Worm (Caenorhabditis elegans) whole organism, late embryonic: ENCODE measurements around the gene ssl-1.

Source experiments
- F13H6.1 ChIP-seq: sonication (generic microtip); optimal IDR thresholded peaks from 2 replicates; lab custom pipeline; 2016; ENCODE audit warnings: missing genetic modification characterization, missing compliant biosample characterization
- K09A11.1 ChIP-seq: sonication (generic microtip); optimal IDR thresholded peaks from 2 replicates; lab custom pipeline; 2017; ENCODE audit warnings: antibody characterized with exemption, mild to moderate bottlenecking, missing genetic modification characterization, missing compliant biosample characterization; ENCODE audit not compliant: insufficient read depth
- T23F11.4 ChIP-seq: fragments of 200-800 bp; sonication (Bioruptor generic); optimal IDR thresholded peaks from 2 replicates; lab custom pipeline; 2018; ENCODE audit warnings: mild to moderate bottlenecking, missing genetic modification characterization, missing compliant biosample characterization
- ceh-19 ChIP-seq: fragments of 200-800 bp; sonication (Bioruptor generic); optimal IDR thresholded peaks from 2 replicates; lab custom pipeline; 2018; ENCODE audit warnings: mild to moderate bottlenecking, missing genetic modification characterization, missing compliant biosample characterization
- ceh-22 ChIP-seq: sonication (generic microtip); optimal IDR thresholded peaks from 2 replicates; lab custom pipeline; 2017; ENCODE audit warnings: missing biosample characterization, missing genetic modification characterization
- ceh-34 ChIP-seq: sonication (generic microtip); optimal IDR thresholded peaks from 2 replicates; lab custom pipeline; 2016; ENCODE audit warnings: mild to moderate bottlenecking, missing genetic modification characterization, missing compliant biosample characterization
- ceh-45 ChIP-seq: fragments of 200-800 bp; sonication (Bioruptor generic); IDR thresholded peaks from 2 replicates; pipeline ENCODE4 v1.3.6; 2022; ENCODE audit warnings: missing genetic modification reagents, missing genetic modification characterization, missing compliant biosample characterization
- ceh-9 ChIP-seq: sonication (generic microtip); optimal IDR thresholded peaks from 2 replicates; lab custom pipeline; 2016; ENCODE audit warnings: mild to moderate bottlenecking, missing genetic modification characterization, inconsistent platforms, missing compliant biosample characterization
- che-1 ChIP-seq: sonication (generic microtip); optimal IDR thresholded peaks from 2 replicates; lab custom pipeline; 2016; ENCODE audit warnings: mild to moderate bottlenecking, missing genetic modification characterization, missing compliant biosample characterization
- dmd-4 ChIP-seq: sonication (generic microtip); optimal IDR thresholded peaks from 2 replicates; lab custom pipeline; 2016; ENCODE audit warnings: borderline replicate concordance, missing genetic modification characterization, missing compliant biosample characterization
- elt-4 ChIP-seq: sonication (generic microtip); optimal IDR thresholded peaks from 2 replicates; lab custom pipeline; 2016; ENCODE audit warnings: missing genetic modification characterization, missing compliant biosample characterization
- ets-4 ChIP-seq: sonication (generic microtip); optimal IDR thresholded peaks from 2 replicates; lab custom pipeline; 2016; ENCODE audit warnings: missing genetic modification characterization, missing compliant biosample characterization
- fkh-10 ChIP-seq: fragments of 150-350 bp; optimal IDR thresholded peaks from 2 replicates; lab custom pipeline; 2014; ENCODE audit warnings: missing biosample characterization, missing genetic modification reagents, missing genetic modification characterization
- hlh-30 ChIP-seq: sonication (generic microtip); optimal IDR thresholded peaks from 2 replicates; lab custom pipeline; 2017; ENCODE audit warnings: antibody characterized with exemption, missing genetic modification characterization, missing compliant biosample characterization; ENCODE audit not compliant: insufficient read depth
- lin-11 ChIP-seq: fragments of 200-800 bp; sonication (Bioruptor generic); optimal IDR thresholded peaks from 2 replicates; lab custom pipeline; 2018; ENCODE audit warnings: mild to moderate bottlenecking, missing genetic modification characterization, missing compliant biosample characterization
- npax-4 ChIP-seq: sonication (generic microtip); optimal IDR thresholded peaks from 2 replicates; lab custom pipeline; 2016; ENCODE audit warnings: missing genetic modification characterization, missing compliant biosample characterization
- pat-9 ChIP-seq: fragments of 200-800 bp; sonication (Bioruptor generic); optimal IDR thresholded peaks from 2 replicates; lab custom pipeline; 2018; ENCODE audit warnings: mild to moderate bottlenecking, missing genetic modification characterization, moderate library complexity, missing compliant biosample characterization
- pha-2 ChIP-seq: sonication (generic microtip); optimal IDR thresholded peaks from 2 replicates; lab custom pipeline; 2017; ENCODE audit warnings: mild to moderate bottlenecking, missing genetic modification characterization, missing compliant biosample characterization
- pros-1 ChIP-seq: fragments of 150-350 bp; optimal IDR thresholded peaks from 2 replicates; lab custom pipeline; 2014; ENCODE audit warnings: missing biosample characterization, missing genetic modification reagents, missing genetic modification characterization
- sox-4 ChIP-seq: sonication (generic microtip); optimal IDR thresholded peaks from 2 replicates; lab custom pipeline; 2017; ENCODE audit warnings: mild to moderate bottlenecking, missing genetic modification characterization, inconsistent platforms, missing compliant biosample characterization
- syd-9 ChIP-seq: sonication (generic microtip); optimal IDR thresholded peaks from 2 replicates; lab custom pipeline; 2016; ENCODE audit warnings: mild to moderate bottlenecking, missing genetic modification characterization, moderate library complexity, missing compliant biosample characterization
- unc-42 ChIP-seq: sonication (generic microtip); optimal IDR thresholded peaks from 2 replicates; lab custom pipeline; 2016; ENCODE audit warnings: missing genotype, missing genetic modification characterization, missing compliant biosample characterization
- ztf-16 ChIP-seq: sonication (generic microtip); optimal IDR thresholded peaks from 2 replicates; lab custom pipeline; 2017; ENCODE audit warnings: missing genetic modification characterization, missing compliant biosample characterization

ssl-1 gene

DNA sequence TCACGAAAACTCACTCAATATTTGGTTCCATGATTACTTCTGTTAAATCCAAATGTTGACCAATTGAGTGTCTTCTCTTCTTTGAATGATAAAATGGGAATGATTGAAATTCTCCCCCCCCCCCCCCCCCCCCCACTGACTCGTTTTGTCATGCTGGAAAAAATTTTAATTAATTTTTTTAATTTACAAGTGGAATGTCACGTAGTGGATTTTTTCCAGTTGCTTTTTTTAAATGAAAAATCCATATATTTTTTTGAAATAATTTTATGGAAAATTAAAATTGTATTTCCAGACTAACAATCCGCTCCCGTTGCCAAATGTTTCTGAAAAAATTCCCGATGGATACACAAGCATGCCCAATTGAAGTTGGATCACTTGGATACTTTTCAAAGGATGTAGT lies 75.1 kb downstream of the ssl-1 start, which contains the start of gene BE10.1:
Gene BE10.1 (minus strand): TSS at position 101 of the 400 bp plus-strand sequence.
- TF ChIP-seq dmd-4 (no peak), elt-4 (tag; lab: Kevin White, UChicago) (no peak), F13H6.1 (tag; lab: Kevin White, UChicago) (no peak), ets-4 (tag; lab: Kevin White, UChicago) (no peak), ztf-16 (no peak), ceh-22 (tag; lab: Kevin White, UChicago) (no peak), pat-9 (no peak), syd-9 (no peak), pha-2 (tag; lab: Kevin White, UChicago) (no peak), ceh-9 (tag; lab: Kevin White, UChicago) (no peak), pros-1 (tag; lab: Kevin White, UChicago) (no peak)

DNA sequence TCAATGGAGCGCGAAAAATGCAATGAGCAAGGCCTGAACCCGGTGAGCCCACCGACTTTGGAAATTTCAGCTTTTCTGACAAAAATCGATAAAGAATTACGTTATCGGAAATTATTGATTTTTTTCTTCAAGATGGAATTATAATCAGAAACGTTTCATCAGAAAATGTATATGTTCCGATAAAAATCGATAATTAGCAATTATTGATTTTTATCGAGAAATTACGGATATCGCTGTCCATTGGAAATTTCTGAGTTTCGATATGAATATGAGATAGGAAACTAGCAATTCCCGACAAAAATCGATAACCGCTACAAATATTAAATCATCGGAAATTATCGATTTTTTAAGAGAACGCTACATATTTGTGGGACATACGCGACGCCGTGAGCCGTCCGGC lies 79.8 kb downstream of the ssl-1 start:
- TF ChIP-seq lin-11 (tag; lab: Kevin White, UChicago): no peak
- TF ChIP-seq unc-42: no peak
- no peak for TF ChIP-seq K09A11.1 (tag; lab: Kevin White, UChicago)
- no peak for TF ChIP-seq ceh-19 (GFP tag; lab: Kevin White, UChicago)
- no peak for TF ChIP-seq che-1 (tag; lab: Kevin White, UChicago)
- no peak for TF ChIP-seq elt-4 (tag; lab: Kevin White, UChicago)
- no peak for TF ChIP-seq T23F11.4 (GFP tag; lab: Kevin White, UChicago)
- no peak for TF ChIP-seq ceh-34 (tag; lab: Kevin White, UChicago)
- no peak for TF ChIP-seq hlh-30 (tag; lab: Kevin White, UChicago)
- no peak for TF ChIP-seq sox-4 (tag; lab: Kevin White, UChicago)
- no peak for TF ChIP-seq fkh-10
- no peak for TF ChIP-seq npax-4
- no peak for TF ChIP-seq ceh-45 (GFP tag; lab: Robert Waterston, UW)
